Worm (Caenorhabditis elegans): ENCODE data around the gene phyh-1.

Gene phyh-1

ce11 chrIV:17273602-17274110, 14.4 kb upstream of the phyh-1 start, which contains the start of gene gln-5:
Gene gln-5, minus strand, starts transcription at chrIV:17273652.
- TF ChIP-seq ceh-13 (GFP tag; optimal IDR thresholded peaks at IDR 0.05), result no peak
- TF ChIP-seq hmbx-1 (tag; optimal IDR thresholded peaks at IDR 0.05), result no peak
- TF ChIP-seq ets-7 (tag; optimal IDR thresholded peaks at IDR 0.05), result no peak
- TF ChIP-seq tbx-11 (GFP tag; IDR thresholded peaks at IDR 0.05), result no peak
- TF ChIP-seq ceh-36 (tag; optimal IDR thresholded peaks at IDR 0.05), result no peak
- TF ChIP-seq hmg-4 (GFP tag; optimal IDR thresholded peaks at IDR 0.05), result no peak

DNA sequence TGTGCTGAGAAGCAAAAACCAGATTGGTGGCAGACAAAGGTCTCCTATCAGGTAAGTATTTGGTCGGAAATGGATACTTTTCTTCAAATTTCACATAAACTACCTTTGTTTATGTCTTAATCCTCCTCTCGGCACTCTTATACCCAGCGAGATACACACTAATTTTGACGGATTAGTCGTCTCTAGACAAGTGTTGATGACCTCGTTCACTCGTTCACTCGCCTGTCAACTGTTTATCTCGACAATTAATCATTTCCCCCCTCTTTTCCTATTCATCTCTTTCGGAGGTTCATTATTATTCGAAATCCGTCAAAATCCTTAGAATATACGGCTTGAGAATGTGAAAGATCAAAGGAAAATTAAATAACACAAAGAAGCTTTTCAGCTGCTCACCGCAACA, 10.5 kb upstream of the phyh-1 start:
- TF ChIP-seq ceh-36 (tag; optimal IDR thresholded peaks at IDR 0.05) (peak; percentile 20), tbx-11 (GFP tag; IDR thresholded peaks at IDR 0.05) (no peak), F13C5.2 (tag; optimal IDR thresholded peaks at IDR 0.05) (no peak), ets-7 (tag; optimal IDR thresholded peaks at IDR 0.05) (no peak), pes-1 (GFP tag; IDR thresholded peaks at IDR 0.05) (no peak)

ce11 chrIV:17269042-17269441, 9.8 kb upstream of the phyh-1 start, which contains the start of gene atgp-1:
Gene atgp-1, plus strand, starts transcription at chrIV:17269342.
- no peak for TF ChIP-seq F13C5.2 (tag; optimal IDR thresholded peaks at IDR 0.05)
- no peak for TF ChIP-seq flt-1 (GFP tag; IDR thresholded peaks at IDR 0.05)
- TF ChIP-seq ceh-36 (tag; optimal IDR thresholded peaks at IDR 0.05), result no peak
- TF ChIP-seq ets-7 (tag; optimal IDR thresholded peaks at IDR 0.05), result no peak
- TF ChIP-seq sea-1 (GFP tag; conservative IDR thresholded peaks at IDR 0.05), result no peak
- TF ChIP-seq tbx-11 (GFP tag; IDR thresholded peaks at IDR 0.05), result no peak
- TF ChIP-seq hmg-4 (GFP tag; optimal IDR thresholded peaks at IDR 0.05), result no peak
- no peak for TF ChIP-seq pes-1 (GFP tag; IDR thresholded peaks at IDR 0.05)
- TF ChIP-seq hmbx-1 (tag; optimal IDR thresholded peaks at IDR 0.05), result no peak
- TF ChIP-seq ama-1 (optimal IDR thresholded peaks at IDR 0.05), result no peak

- no peak for TF ChIP-seq ama-1 (optimal IDR thresholded peaks at IDR 0.05)
- no peak for TF ChIP-seq tra-4 (tag; optimal IDR thresholded peaks at IDR 0.05)
- TF ChIP-seq F13C5.2 (tag; optimal IDR thresholded peaks at IDR 0.05), result peak; percentile 12
- TF ChIP-seq tbx-37 (GFP tag; conservative IDR thresholded peaks at IDR 0.05), result no peak
- TF ChIP-seq hmg-4 (GFP tag; optimal IDR thresholded peaks at IDR 0.05), result peak; percentile 49
- TF ChIP-seq hnd-1 (tag; optimal IDR thresholded peaks at IDR 0.05), result no peak
- TF ChIP-seq scrt-1 (GFP tag; IDR thresholded peaks at IDR 0.05), result no peak
- TF ChIP-seq aly-1 (tag; optimal IDR thresholded peaks at IDR 0.05), result no peak
Observed at ce11 chrIV:17268628-17269027, 9.4 kb upstream of the phyh-1 start.

ce11 chrIV:17268069-17268468, 8.9 kb upstream of the phyh-1 start:
- no peak for TF ChIP-seq F13C5.2 (tag; optimal IDR thresholded peaks at IDR 0.05)
- TF ChIP-seq sea-1 (GFP tag; conservative IDR thresholded peaks at IDR 0.05), result no peak
- TF ChIP-seq aly-1 (tag; optimal IDR thresholded peaks at IDR 0.05), result no peak
- no peak for TF ChIP-seq tra-4 (tag; optimal IDR thresholded peaks at IDR 0.05)
- no peak for TF ChIP-seq hnd-1 (tag; optimal IDR thresholded peaks at IDR 0.05)
- no peak for TF ChIP-seq ets-7 (tag; optimal IDR thresholded peaks at IDR 0.05)
- no peak for TF ChIP-seq scrt-1 (GFP tag; IDR thresholded peaks at IDR 0.05)
- TF ChIP-seq pes-1 (GFP tag; IDR thresholded peaks at IDR 0.05), result no peak
- TF ChIP-seq flt-1 (GFP tag; IDR thresholded peaks at IDR 0.05), result no peak
- no peak for TF ChIP-seq hmg-4 (GFP tag; optimal IDR thresholded peaks at IDR 0.05)
- no peak for TF ChIP-seq hmbx-1 (tag; optimal IDR thresholded peaks at IDR 0.05)
- TF ChIP-seq tbx-11 (GFP tag; IDR thresholded peaks at IDR 0.05), result no peak
- TF ChIP-seq tbx-37 (GFP tag; conservative IDR thresholded peaks at IDR 0.05), result no peak
- no peak for TF ChIP-seq ama-1 (optimal IDR thresholded peaks at IDR 0.05)
- no peak for TF ChIP-seq ceh-36 (tag; optimal IDR thresholded peaks at IDR 0.05)
- TF ChIP-seq B0310.2 (tag; optimal IDR thresholded peaks at IDR 0.05), result no peak
- no peak for TF ChIP-seq ceh-13 (GFP tag; optimal IDR thresholded peaks at IDR 0.05)

- TF ChIP-seq ceh-36 (tag; optimal IDR thresholded peaks at IDR 0.05), result peak; percentile 49
- TF ChIP-seq flt-1 (GFP tag; IDR thresholded peaks at IDR 0.05), result no peak
Observed at ce11 chrIV:17267304-17267891, 8.2 kb upstream of the phyh-1 start.

ce11 chrIV:17265716-17266115, 6.5 kb upstream of the phyh-1 start:
- no peak for TF ChIP-seq ceh-13 (GFP tag; optimal IDR thresholded peaks at IDR 0.05)

DNA sequence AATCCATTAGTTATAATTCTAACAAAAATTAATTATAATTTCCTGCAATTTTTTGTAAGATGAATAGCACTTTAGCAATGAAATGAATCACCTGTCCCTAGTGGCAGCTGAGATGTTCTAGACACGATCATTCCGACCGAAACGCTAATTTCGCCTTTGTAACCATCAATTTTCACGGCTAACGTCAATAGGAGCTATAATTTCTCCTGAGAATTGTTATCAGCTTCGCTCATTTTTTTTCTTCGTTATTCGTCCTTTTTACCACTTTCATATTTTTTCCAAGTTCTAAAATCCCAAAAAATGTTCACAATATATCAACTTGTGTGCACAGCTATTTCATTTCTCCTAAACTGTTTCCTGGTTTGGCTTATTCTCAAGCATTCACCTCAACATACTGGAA, 6.1 kb upstream of the phyh-1 start, which contains the start of gene str-187:
Gene str-187 (plus strand): TSS at position 301 of the 400 bp plus-strand sequence.
- TF ChIP-seq ceh-36 (tag; optimal IDR thresholded peaks at IDR 0.05), result no peak
- TF ChIP-seq tbx-37 (GFP tag; conservative IDR thresholded peaks at IDR 0.05), result no peak
- no peak for TF ChIP-seq B0310.2 (tag; optimal IDR thresholded peaks at IDR 0.05)
- TF ChIP-seq sea-1 (GFP tag; conservative IDR thresholded peaks at IDR 0.05), result no peak
- TF ChIP-seq F13C5.2 (tag; optimal IDR thresholded peaks at IDR 0.05), result no peak
- TF ChIP-seq hmbx-1 (tag; optimal IDR thresholded peaks at IDR 0.05), result no peak
- TF ChIP-seq aly-1 (tag; optimal IDR thresholded peaks at IDR 0.05), result no peak
- TF ChIP-seq hmg-4 (GFP tag; optimal IDR thresholded peaks at IDR 0.05), result no peak
- TF ChIP-seq flt-1 (GFP tag; IDR thresholded peaks at IDR 0.05), result no peak
- TF ChIP-seq ama-1 (optimal IDR thresholded peaks at IDR 0.05), result no peak
- TF ChIP-seq scrt-1 (GFP tag; IDR thresholded peaks at IDR 0.05), result no peak

ce11 chrIV:17264714-17265113, 5.5 kb upstream of the phyh-1 start, which contains the start of gene F26D10.13:
Gene F26D10.13, minus strand, starts transcription at chrIV:17264814.
- no peak for TF ChIP-seq ets-7 (tag; optimal IDR thresholded peaks at IDR 0.05)
- TF ChIP-seq scrt-1 (GFP tag; IDR thresholded peaks at IDR 0.05), result no peak
- TF ChIP-seq hmg-4 (GFP tag; optimal IDR thresholded peaks at IDR 0.05), result no peak
- TF ChIP-seq tbx-37 (GFP tag; conservative IDR thresholded peaks at IDR 0.05), result no peak
- TF ChIP-seq F13C5.2 (tag; optimal IDR thresholded peaks at IDR 0.05), result no peak
- TF ChIP-seq hmbx-1 (tag; optimal IDR thresholded peaks at IDR 0.05), result no peak
- TF ChIP-seq B0310.2 (tag; optimal IDR thresholded peaks at IDR 0.05), result no peak
- TF ChIP-seq pes-1 (GFP tag; IDR thresholded peaks at IDR 0.05), result no peak
- TF ChIP-seq tra-4 (tag; optimal IDR thresholded peaks at IDR 0.05), result no peak
